Fruit fly (Drosophila melanogaster) whole organism, embryonic: Measurements from ENCODE around the gene CG31174.
A peak's percentile ranks its signal among the peaks of the same experiment; 100 is the strongest.

Experiments used
- B-H2 ChIP-seq: fragments of 200-800 bp; sonication (Bioruptor generic); optimal IDR thresholded peaks from 2 replicates; lab custom pipeline; 2018; ENCODE audit warnings: missing biosample characterization, mild to moderate bottlenecking, missing genetic modification characterization
- CG14050 ChIP-seq: fragments of 200-800 bp; sonication (Bioruptor generic); IDR thresholded peaks from 3 replicates; pipeline ENCODE4 v1.3.6; 2022; ENCODE audit warnings: missing biosample characterization, missing genetic modification characterization
- CG15479 ChIP-seq: fragments of 200-800 bp; sonication (Bioruptor generic); optimal IDR thresholded peaks from 3 replicates; lab custom pipeline; 2019; ENCODE audit warnings: missing biosample characterization, mild to moderate bottlenecking, missing genetic modification characterization, moderate library complexity
- CG1603 ChIP-seq: fragments of 200-800 bp; sonication (Bioruptor generic); optimal IDR thresholded peaks from 2 replicates; lab custom pipeline; 2019; ENCODE audit warnings: missing biosample characterization, mild to moderate bottlenecking, missing genetic modification characterization, moderate library complexity
- CG16779 ChIP-seq: fragments of 200-800 bp; sonication (Bioruptor generic); IDR thresholded peaks from 2 replicates; pipeline ENCODE4 v1.3.6; 2022; ENCODE audit warnings: missing biosample characterization, missing genetic modification characterization
- CG16813 ChIP-seq: fragments of 200-800 bp; sonication (Bioruptor generic); IDR thresholded peaks from 3 replicates; pipeline ENCODE4 v1.3.6; 2022; ENCODE audit warnings: missing biosample characterization, missing genetic modification characterization; ENCODE audit not compliant: partially characterized antibody
- CG16815 ChIP-seq: fragments of 200-800 bp; sonication (Bioruptor generic); optimal IDR thresholded peaks from 3 replicates; lab custom pipeline; 2017; ENCODE audit warnings: missing biosample characterization, mild to moderate bottlenecking, missing genetic modification characterization
- CG17568 ChIP-seq: fragments of 200-800 bp; sonication (Bioruptor generic); optimal IDR thresholded peaks from 2 replicates; lab custom pipeline; 2018; ENCODE audit warnings: missing biosample characterization, mild to moderate bottlenecking, missing genetic modification characterization, moderate library complexity
- CG2875 ChIP-seq: fragments of 200-800 bp; sonication (Bioruptor generic); optimal IDR thresholded peaks from 2 replicates; lab custom pipeline; 2017; ENCODE audit warnings: missing biosample characterization, mild to moderate bottlenecking, missing genetic modification characterization, missing genetic modification reagents
- CG30020 ChIP-seq: fragments of 200-800 bp; optimal IDR thresholded peaks from 2 replicates; lab custom pipeline; 2019; ENCODE audit warnings: missing biosample characterization, mild to moderate bottlenecking, missing genetic modification characterization, moderate library complexity
- CG3065 ChIP-seq: fragments of 200-800 bp; sonication (Bioruptor generic); optimal IDR thresholded peaks from 2 replicates; lab custom pipeline; 2016; ENCODE audit warnings: missing biosample characterization, missing genetic modification characterization
- CG33557 ChIP-seq: fragments of 200-800 bp; sonication (Bioruptor generic); optimal IDR thresholded peaks from 2 replicates; lab custom pipeline; 2019; ENCODE audit warnings: missing biosample characterization, mild to moderate bottlenecking, missing genetic modification characterization, moderate library complexity
- CG4360 ChIP-seq: fragments of 200-800 bp; sonication (Bioruptor generic); IDR thresholded peaks from 2 replicates; pipeline ENCODE4 v1.3.6; 2022; ENCODE audit warnings: missing biosample characterization, missing genetic modification characterization
- CG4404 ChIP-seq: fragments of 200-800 bp; sonication (Bioruptor generic); IDR thresholded peaks from 2 replicates; pipeline ENCODE4 v1.3.6; 2022; ENCODE audit warnings: missing biosample characterization, missing genetic modification characterization
- CG6272 ChIP-seq: fragments of 200-800 bp; sonication (Bioruptor generic); IDR thresholded peaks from 2 replicates; pipeline ENCODE4 v1.3.6; 2022; ENCODE audit warnings: missing biosample characterization, missing genetic modification characterization
- CG8089 ChIP-seq: fragments of 200-800 bp; sonication (Bioruptor generic); optimal IDR thresholded peaks from 3 replicates; lab custom pipeline; 2016; ENCODE audit warnings: missing biosample characterization, missing genetic modification characterization
- CG9932 ChIP-seq: fragments of 200-800 bp; sonication (Bioruptor generic); IDR thresholded peaks from 2 replicates; pipeline ENCODE4 v1.3.6; 2022; ENCODE audit warnings: missing biosample characterization, missing genetic modification characterization
- Chrac-16 ChIP-seq: fragments of 200-800 bp; sonication (Bioruptor generic); optimal IDR thresholded peaks from 3 replicates; lab custom pipeline; 2016; ENCODE audit warnings: missing biosample characterization, missing genetic modification characterization
- Dll ChIP-seq: fragments of 200-800 bp; sonication (Bioruptor generic); IDR thresholded peaks from 4 replicates; pipeline ENCODE4 v1.3.6; 2022; ENCODE audit warnings: missing biosample characterization, missing genetic modification characterization; ENCODE audit not compliant: partially characterized antibody
- Doc3 ChIP-seq: fragments of 200-800 bp; sonication (Bioruptor generic); IDR thresholded peaks from 3 replicates; pipeline ENCODE4 v1.3.6; 2022; ENCODE audit warnings: missing biosample characterization, missing genetic modification characterization; ENCODE audit not compliant: partially characterized antibody
- HLHmδ ChIP-seq: fragments of 200-800 bp; sonication (Bioruptor generic); optimal IDR thresholded peaks from 2 replicates; lab custom pipeline; 2018; ENCODE audit warnings: missing biosample characterization, mild to moderate bottlenecking, missing genetic modification characterization, moderate library complexity
- HmgD ChIP-seq: fragments of 200-800 bp; sonication (Bioruptor generic); optimal IDR thresholded peaks from 3 replicates; lab custom pipeline; 2016; ENCODE audit warnings: missing biosample characterization, missing genetic modification characterization
- Hr51 ChIP-seq, 2 experiments: fragments of 200-800 bp; sonication (Bioruptor generic); optimal IDR thresholded peaks; 2 replicates in 1 of 2; 3 replicates in 1 of 2; lab custom pipeline; 2016 to 2018; ENCODE audit warnings: missing biosample characterization in 2 of 2, missing genetic modification characterization in 2 of 2, mild to moderate bottlenecking in 1 of 2, moderate library complexity in 1 of 2
- Hsf ChIP-seq: fragments of 200-800 bp; sonication (Bioruptor generic); optimal IDR thresholded peaks from 3 replicates; lab custom pipeline; 2016; ENCODE audit warnings: missing biosample characterization, missing genetic modification characterization
- Max ChIP-seq: fragments of 200-800 bp; sonication (Bioruptor generic); optimal IDR thresholded peaks from 2 replicates; lab custom pipeline; 2016; ENCODE audit warnings: missing biosample characterization, mild to moderate bottlenecking, missing genetic modification characterization
- NC2β ChIP-seq: fragments of 200-800 bp; sonication (Bioruptor generic); optimal IDR thresholded peaks from 2 replicates; lab custom pipeline; 2016; ENCODE audit warnings: missing biosample characterization, missing genetic modification characterization
- Nf-YC ChIP-seq: fragments of 200-800 bp; optimal IDR thresholded peaks from 3 replicates; lab custom pipeline; 2019; ENCODE audit warnings: missing biosample characterization, mild to moderate bottlenecking, missing genetic modification characterization, moderate library complexity
- Oaz ChIP-seq: fragments of 200-800 bp; sonication (Bioruptor generic); IDR thresholded peaks from 2 replicates; pipeline ENCODE4 v1.3.6; 2022; ENCODE audit warnings: missing biosample characterization, missing genetic modification characterization
- Oli ChIP-seq: fragments of 200-800 bp; sonication (Bioruptor generic); optimal IDR thresholded peaks from 2 replicates; lab custom pipeline; 2018; ENCODE audit warnings: missing biosample characterization, mild to moderate bottlenecking, missing genetic modification characterization, moderate library complexity
- Tbp ChIP-seq: fragments of >200 bp; optimal IDR thresholded peaks from 2 replicates; lab custom pipeline; 2018; ENCODE audit warnings: missing biosample characterization, missing genetic modification characterization
- al ChIP-seq: fragments of 200-800 bp; sonication (Bioruptor generic); IDR thresholded peaks from 2 replicates; pipeline ENCODE4 v1.3.6; 2022; ENCODE audit warnings: missing biosample characterization, missing genetic modification characterization
- btn ChIP-seq: fragments of 200-800 bp; sonication (Bioruptor generic); optimal IDR thresholded peaks from 2 replicates; lab custom pipeline; 2016; ENCODE audit warnings: missing biosample characterization, missing genetic modification characterization
- chn ChIP-seq: fragments of 200-800 bp; sonication (Bioruptor generic); optimal IDR thresholded peaks from 2 replicates; lab custom pipeline; 2016; ENCODE audit warnings: missing biosample characterization, missing genetic modification characterization
- dan ChIP-seq: fragments of 200-800 bp; sonication (Bioruptor generic); IDR thresholded peaks from 2 replicates; pipeline ENCODE4 v1.3.6; 2022; ENCODE audit warnings: missing biosample characterization, missing genetic modification characterization
- dmrt11E ChIP-seq: fragments of 200-800 bp; sonication (Bioruptor generic); optimal IDR thresholded peaks from 3 replicates; lab custom pipeline; 2018; ENCODE audit warnings: missing biosample characterization, mild to moderate bottlenecking, missing genetic modification characterization, moderate library complexity
- fru ChIP-seq: fragments of >200 bp; optimal IDR thresholded peaks from 2 replicates; lab custom pipeline; 2017
- gem ChIP-seq: fragments of 200-800 bp; sonication (Bioruptor generic); optimal IDR thresholded peaks from 2 replicates; lab custom pipeline; 2019; ENCODE audit warnings: missing biosample characterization, mild to moderate bottlenecking, missing genetic modification characterization, moderate library complexity
- lilli ChIP-seq: fragments of 200-800 bp; sonication (Bioruptor generic); optimal IDR thresholded peaks from 3 replicates; lab custom pipeline; 2016; ENCODE audit warnings: missing biosample characterization, missing genetic modification characterization
- lmd ChIP-seq: fragments of 200-800 bp; sonication (Bioruptor generic); IDR thresholded peaks from 2 replicates; pipeline ENCODE4 v1.3.6; 2022; ENCODE audit warnings: missing biosample characterization, missing genetic modification characterization
- mld ChIP-seq: fragments of 200-800 bp; sonication (Bioruptor generic); IDR thresholded peaks from 3 replicates; pipeline ENCODE4 v1.3.6; 2022; ENCODE audit warnings: missing biosample characterization, missing genetic modification characterization; ENCODE audit not compliant: partially characterized antibody
- onecut ChIP-seq: fragments of 200-800 bp; sonication (Bioruptor generic); IDR thresholded peaks from 2 replicates; pipeline ENCODE4 v1.3.6; 2022; ENCODE audit warnings: missing biosample characterization, missing genetic modification characterization
- org-1 ChIP-seq: fragments of 200-800 bp; sonication (Bioruptor generic); optimal IDR thresholded peaks from 2 replicates; lab custom pipeline; 2017; ENCODE audit warnings: missing biosample characterization, missing genetic modification characterization
- pan ChIP-seq, 4 experiments: fragments of >200 bp in 3 of 4; fragments of 200-800 bp in 1 of 4; sonication (Bioruptor generic) in 1 of 4; optimal IDR thresholded peaks in 3 of 4; IDR thresholded peaks in 1 of 4; 2 replicates each; pipeline versions ENCODE4 v1.3.6 to Lab custom; 2017 to 2022; ENCODE audit warnings: missing biosample characterization in 2 of 4, missing genetic modification characterization in 2 of 4, mixed read lengths in 1 of 4
- prd ChIP-seq, 3 experiments: fragments of >200 bp in 2 of 3; fragments of 200-800 bp in 1 of 3; sonication (Bioruptor generic) in 1 of 3; optimal IDR thresholded peaks in 2 of 3; IDR thresholded peaks in 1 of 3; 2 replicates in 2 of 3; 3 replicates in 1 of 3; pipeline versions ENCODE4 v1.3.6 to Lab custom; 2017 to 2022; ENCODE audit warnings: missing biosample characterization in 1 of 3, missing genetic modification characterization in 1 of 3
- sd ChIP-seq: fragments of 200-800 bp; sonication (Bioruptor generic); optimal IDR thresholded peaks from 3 replicates; lab custom pipeline; 2018; ENCODE audit warnings: missing biosample characterization, mild to moderate bottlenecking, missing genetic modification characterization, moderate library complexity
- z ChIP-seq: fragments of 200-800 bp; sonication (Bioruptor generic); IDR thresholded peaks from 3 replicates; pipeline ENCODE4 v1.3.6; 2022; ENCODE audit warnings: missing biosample characterization, missing genetic modification characterization
- zen2 ChIP-seq: fragments of 200-800 bp; sonication (Bioruptor generic); IDR thresholded peaks from 3 replicates; pipeline ENCODE4 v1.3.6; 2022; ENCODE audit warnings: missing biosample characterization, missing genetic modification characterization; ENCODE audit not compliant: partially characterized antibody

Gene CG31174

DNA sequence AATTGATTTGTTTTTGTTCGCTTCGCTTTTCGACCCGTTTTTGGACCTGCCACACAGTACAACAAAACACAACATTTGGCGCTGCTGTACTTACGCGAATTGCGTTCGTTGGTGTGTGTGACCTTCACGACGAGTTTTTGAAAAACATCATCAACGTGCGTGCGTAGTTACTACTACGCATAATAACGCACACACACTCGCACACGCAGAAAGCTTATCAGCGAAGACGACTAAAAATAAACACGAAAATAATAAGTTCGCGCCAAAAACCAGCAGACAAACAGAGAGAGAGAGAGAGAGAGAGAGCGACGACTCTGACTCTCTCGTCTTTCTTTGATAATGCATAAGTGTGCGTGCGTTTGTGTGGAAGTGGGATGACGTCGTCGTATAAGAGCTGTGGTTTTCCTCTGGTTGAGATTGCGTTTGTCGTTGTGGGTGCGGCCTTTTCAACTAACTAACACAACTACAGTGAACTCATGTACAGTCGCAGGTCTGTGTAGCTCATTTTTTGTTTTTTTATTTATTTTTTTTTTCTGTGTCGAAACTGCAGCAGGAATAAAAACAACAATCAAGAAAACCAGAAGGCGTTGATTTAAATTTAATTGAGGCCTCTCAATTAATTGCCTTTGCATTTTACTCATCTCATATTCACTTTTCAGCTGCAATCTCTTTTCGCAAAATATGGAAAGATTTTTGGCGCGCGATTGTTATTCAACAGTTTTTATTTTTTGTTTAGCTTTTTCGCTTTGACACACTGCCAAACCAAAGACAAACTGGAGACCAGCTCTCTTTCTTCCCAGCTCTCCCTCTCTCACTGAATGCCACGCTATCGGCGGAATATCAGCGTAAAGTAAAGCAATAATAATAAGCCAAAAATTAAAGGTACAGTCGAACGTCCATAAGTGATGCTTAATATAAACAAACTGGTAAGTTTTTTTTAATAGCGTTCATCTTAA lies 15.4 kb downstream of the CG31174 start (continued):
- TF ChIP-seq CG33557: no peak
- no peak for TF ChIP-seq CG30020 (tag; lab: Kevin White, UChicago)
- no peak for TF ChIP-seq CG17568 (GFP tag; lab: Kevin White, UChicago)
- no peak for TF ChIP-seq Oaz
- no peak for TF ChIP-seq CG3065 (GFP tag; lab: Kevin White, UChicago)
- TF ChIP-seq CG1603: peak; percentile 0
- no peak for TF ChIP-seq z
- TF ChIP-seq sd: peak; percentile 63
- no peak for TF ChIP-seq pan (optimal IDR thresholded peaks at IDR 0.05; lab: Kevin White, UChicago)
- TF ChIP-seq pan (GFP tag; optimal IDR thresholded peaks at IDR 0.05 in 1 of 2, IDR thresholded peaks at IDR 0.05 in 1 of 2): peak in 1 of 2 experiments; percentile 23
- no peak for TF ChIP-seq mld (GFP tag; lab: Robert Waterston, UW)
- TF ChIP-seq CG15479 (GFP tag; lab: Kevin White, UChicago): no peak
- no peak for TF ChIP-seq HLHmδ (GFP tag; lab: Kevin White, UChicago)
- TF ChIP-seq Hr51 (GFP tag; optimal IDR thresholded peaks at IDR 0.05; lab: Kevin White, UChicago): no peak
- TF ChIP-seq gem (tag; lab: Kevin White, UChicago): peak; percentile 7
- TF ChIP-seq CG8089 (GFP tag; lab: Kevin White, UChicago): no peak
- peak; percentile 1 for TF ChIP-seq Chrac-16 (GFP tag; lab: Kevin White, UChicago)
- no peak for TF ChIP-seq lilli
- no peak; the same call in 1 of the 2 replicates for TF ChIP-seq CG4404 (GFP tag; lab: Robert Waterston, UW)
- TF ChIP-seq CG2875 (GFP tag; lab: Kevin White, UChicago): no peak
- TF ChIP-seq CG16779 (GFP tag; lab: Robert Waterston, UW): no peak
- TF ChIP-seq zen2: peak; percentile 73; the same call in 1 of the 3 replicates
- TF ChIP-seq HmgD (GFP tag; lab: Kevin White, UChicago): no peak
- TF ChIP-seq lmd (GFP tag; lab: Robert Waterston, UW): no peak
- peak; percentile 22; the same call in 1 of the 2 replicates for TF ChIP-seq CG9932 (GFP tag; lab: Robert Waterston, UW)
- TF ChIP-seq Hsf (GFP tag; lab: Kevin White, UChicago): peak; percentile 5
- no peak for TF ChIP-seq btn
- TF ChIP-seq CG16815: no peak
- TF ChIP-seq CG14050 (GFP tag; lab: Robert Waterston, UW): no peak
- TF ChIP-seq B-H2 (GFP tag; lab: Kevin White, UChicago): no peak
- TF ChIP-seq Tbp (GFP tag; lab: Kevin White, UChicago): no peak
- TF ChIP-seq prd (optimal IDR thresholded peaks at IDR 0.05; lab: Kevin White, UChicago): no peak
- TF ChIP-seq prd (GFP tag; IDR thresholded peaks at IDR 0.05; lab: Robert Waterston, UW): no peak
- no peak for TF ChIP-seq Nf-YC (tag; lab: Kevin White, UChicago)
- no peak for TF ChIP-seq Oli
- no peak for TF ChIP-seq Doc3 (GFP tag; lab: Robert Waterston, UW)
- no peak for TF ChIP-seq chn (GFP tag; lab: Kevin White, UChicago)
- TF ChIP-seq org-1 (GFP tag; lab: Kevin White, UChicago): no peak
- TF ChIP-seq CG4360 (GFP tag; lab: Robert Waterston, UW): 0 out of 2 replicates have a peak, but pooled peaks have one; percentile 19
- TF ChIP-seq al (GFP tag; lab: Robert Waterston, UW): 0 out of 2 replicates have a peak, but pooled peaks have one; percentile 12
- no peak for TF ChIP-seq CG6272 (GFP tag; lab: Robert Waterston, UW)
- peak; percentile 14 for TF ChIP-seq NC2β (GFP tag; lab: Kevin White, UChicago)
- no peak for TF ChIP-seq Dll
- TF ChIP-seq dan: no peak
- no peak for TF ChIP-seq CG16813
- no peak for TF ChIP-seq Max (GFP tag; lab: Kevin White, UChicago)
- no peak for TF ChIP-seq dmrt11E (tag; lab: Kevin White, UChicago)
- peak; percentile 26; the same call in 1 of the 2 replicates for TF ChIP-seq onecut
- no peak for TF ChIP-seq fru
